Worm (Caenorhabditis elegans): Measurements from ENCODE around the gene lgc-28.

- TF ChIP-seq hnd-1 (tag; optimal IDR thresholded peaks at IDR 0.05) (no peak), aly-1 (tag; optimal IDR thresholded peaks at IDR 0.05) (no peak), ceh-36 (tag; optimal IDR thresholded peaks at IDR 0.05) (no peak), ceh-13 (GFP tag; optimal IDR thresholded peaks at IDR 0.05) (no peak), hmbx-1 (tag; optimal IDR thresholded peaks at IDR 0.05) (no peak), flt-1 (GFP tag; IDR thresholded peaks at IDR 0.05) (no peak), B0310.2 (tag; optimal IDR thresholded peaks at IDR 0.05) (no peak), tbx-11 (GFP tag; IDR thresholded peaks at IDR 0.05) (no peak), ama-1 (optimal IDR thresholded peaks at IDR 0.05) (no peak), tra-4 (tag; optimal IDR thresholded peaks at IDR 0.05) (no peak), tbx-37 (GFP tag; conservative IDR thresholded peaks at IDR 0.05) (no peak), scrt-1 (GFP tag; IDR thresholded peaks at IDR 0.05) (no peak)
These were observed 37.9 kb upstream of the lgc-28 start, which contains the start of the genes F33H12.7 and sri-39 for ce11 chrII:2586861-2587554.

Measured in whole organism, early embryonic.